Worm (Caenorhabditis elegans) whole organism, L3 larva: ENCODE data around the gene C08A9.10.

ENCODE experiments used
- R02D3.7 ChIP-seq: fragments of 150-350 bp; optimal IDR thresholded peaks from 2 replicates; lab custom pipeline; 2014; ENCODE audit warnings: missing biosample characterization, missing genetic modification characterization
- ZK546.5 ChIP-seq: sonication (generic microtip); optimal IDR thresholded peaks from 2 replicates; lab custom pipeline; 2017; ENCODE audit warnings: missing biosample characterization, missing genetic modification characterization
- aly-2 ChIP-seq: fragments of 150-350 bp; optimal IDR thresholded peaks from 2 replicates; lab custom pipeline; 2014; ENCODE audit warnings: missing biosample characterization, missing genetic modification characterization
- ama-1 ChIP-seq: fragments of 150-350 bp; optimal IDR thresholded peaks from 2 replicates; lab custom pipeline; 2018
- ceh-28 ChIP-seq: fragments of 150-350 bp; optimal IDR thresholded peaks from 2 replicates; lab custom pipeline; 2014; ENCODE audit warnings: missing biosample characterization, missing genetic modification reagents, missing genetic modification characterization
- ceh-82 ChIP-seq: fragments of 150-350 bp; optimal IDR thresholded peaks from 2 replicates; lab custom pipeline; 2014; ENCODE audit warnings: missing biosample characterization, missing genetic modification characterization
- ceh-9 ChIP-seq: sonication (generic microtip); optimal IDR thresholded peaks from 2 replicates; lab custom pipeline; 2018; ENCODE audit warnings: missing biosample characterization, missing genetic modification characterization
- daf-12 ChIP-seq: fragments of 150-350 bp; optimal IDR thresholded peaks from 2 replicates; lab custom pipeline; 2014; ENCODE audit warnings: missing biosample characterization, missing genetic modification reagents, missing genetic modification characterization
- egl-27 ChIP-seq: sonication (generic microtip); optimal IDR thresholded peaks from 4 replicates; lab custom pipeline; 2017; ENCODE audit warnings: missing biosample characterization, missing genetic modification reagents, missing genetic modification characterization
- egl-5 ChIP-seq: fragments of 150-350 bp; optimal IDR thresholded peaks from 2 replicates; lab custom pipeline; 2017; ENCODE audit warnings: missing biosample characterization, missing genetic modification reagents, missing genetic modification characterization, inconsistent platforms
- elt-1 ChIP-seq: fragments of 150-350 bp; optimal IDR thresholded peaks from 2 replicates; lab custom pipeline; 2014; ENCODE audit warnings: missing biosample characterization, missing genetic modification characterization
- elt-2 ChIP-seq: sonication (generic microtip); optimal IDR thresholded peaks from 2 replicates; lab custom pipeline; 2016; ENCODE audit warnings: missing genetic modification reagents, mild to moderate bottlenecking, missing genetic modification characterization, missing compliant biosample characterization
- elt-3 ChIP-seq, 3 experiments: fragments of 150-350 bp in 1 of 3; sonication (generic microtip) in 2 of 3; optimal IDR thresholded peaks; 2 replicates in 2 of 3; 4 replicates in 1 of 3; lab custom pipeline; 2014 to 2017; ENCODE audit warnings: missing biosample characterization in 3 of 3, missing genetic modification characterization in 3 of 3
- fkh-10 ChIP-seq: sonication (generic microtip); optimal IDR thresholded peaks from 2 replicates; lab custom pipeline; 2017; ENCODE audit warnings: missing biosample characterization, missing genetic modification reagents, missing genetic modification characterization
- fkh-2 ChIP-seq: fragments of 150-350 bp; optimal IDR thresholded peaks from 2 replicates; lab custom pipeline; 2014; ENCODE audit warnings: missing biosample characterization, missing genetic modification reagents, missing genetic modification characterization
- fos-1 ChIP-seq: fragments of 150-350 bp; optimal IDR thresholded peaks from 2 replicates; lab custom pipeline; 2014; ENCODE audit warnings: missing biosample characterization, missing genetic modification characterization
- hmg-11 ChIP-seq: sonication (generic microtip); optimal IDR thresholded peaks from 2 replicates; lab custom pipeline; 2016; ENCODE audit warnings: missing genetic modification characterization, missing compliant biosample characterization
- jun-1 ChIP-seq: fragments of 150-350 bp; optimal IDR thresholded peaks from 2 replicates; lab custom pipeline; 2014; ENCODE audit warnings: missing biosample characterization, missing genetic modification reagents, missing genetic modification characterization
- lin-15B ChIP-seq: fragments of 150-350 bp; optimal IDR thresholded peaks from 2 replicates; lab custom pipeline; 2014; ENCODE audit warnings: missing biosample characterization, missing genetic modification characterization
- lsy-12 ChIP-seq: sonication (generic microtip); optimal IDR thresholded peaks from 2 replicates; lab custom pipeline; 2016; ENCODE audit warnings: mild to moderate bottlenecking, missing genetic modification characterization, missing compliant biosample characterization
- mdl-1 ChIP-seq: fragments of 150-350 bp; optimal IDR thresholded peaks from 2 replicates; lab custom pipeline; 2014; ENCODE audit warnings: missing biosample characterization, missing genetic modification characterization
- mml-1 ChIP-seq: fragments of 150-350 bp; sonication (generic microtip); optimal IDR thresholded peaks from 3 replicates; lab custom pipeline; 2014; ENCODE audit warnings: missing biosample characterization, missing genetic modification characterization
- nfya-1 ChIP-seq: sonication (generic microtip); optimal IDR thresholded peaks from 2 replicates; lab custom pipeline; 2017; ENCODE audit warnings: missing genetic modification characterization, mild to moderate bottlenecking, missing compliant biosample characterization, antibody characterized with exemption, moderate library complexity; ENCODE audit not compliant: insufficient read depth
- nhr-11 ChIP-seq: fragments of 150-350 bp; optimal IDR thresholded peaks from 2 replicates; lab custom pipeline; 2014; ENCODE audit warnings: missing biosample characterization, missing genetic modification characterization
- nhr-12 ChIP-seq: fragments of 150-350 bp; optimal IDR thresholded peaks from 2 replicates; lab custom pipeline; 2014; ENCODE audit warnings: missing biosample characterization, missing genetic modification characterization
- nhr-23 ChIP-seq: fragments of 150-350 bp; optimal IDR thresholded peaks from 2 replicates; lab custom pipeline; 2014; ENCODE audit warnings: missing biosample characterization, missing genetic modification reagents, missing genetic modification characterization
- nhr-237 ChIP-seq: fragments of 150-350 bp; optimal IDR thresholded peaks from 2 replicates; lab custom pipeline; 2014; ENCODE audit warnings: missing biosample characterization, missing genetic modification characterization
- nhr-25 ChIP-seq: sonication (generic microtip); optimal IDR thresholded peaks from 2 replicates; lab custom pipeline; 2017; ENCODE audit warnings: missing biosample characterization, missing genetic modification characterization
- nhr-28 ChIP-seq: fragments of 150-350 bp; optimal IDR thresholded peaks from 2 replicates; lab custom pipeline; 2014; ENCODE audit warnings: missing biosample characterization, missing genetic modification characterization
- nhr-76 ChIP-seq: fragments of 150-350 bp; sonication (generic microtip); optimal IDR thresholded peaks from 5 replicates; lab custom pipeline; 2014; ENCODE audit warnings: missing biosample characterization, missing genetic modification characterization
- nhr-77 ChIP-seq: fragments of 150-350 bp; optimal IDR thresholded peaks from 2 replicates; lab custom pipeline; 2014; ENCODE audit warnings: missing biosample characterization, missing genetic modification characterization
- pha-4 ChIP-seq: fragments of 150-350 bp; optimal IDR thresholded peaks from 2 replicates; lab custom pipeline; 2014; ENCODE audit warnings: missing biosample characterization, missing genetic modification reagents, missing genetic modification characterization
- pqm-1 ChIP-seq: fragments of 150-350 bp; optimal IDR thresholded peaks from 2 replicates; lab custom pipeline; 2017; ENCODE audit warnings: missing biosample characterization, missing genetic modification characterization, inconsistent platforms
- sea-2 ChIP-seq: fragments of 150-350 bp; sonication (generic microtip); optimal IDR thresholded peaks from 4 replicates; lab custom pipeline; 2014; ENCODE audit warnings: missing biosample characterization, missing genetic modification reagents, missing genetic modification characterization
- skn-1 ChIP-seq: fragments of 150-350 bp; optimal IDR thresholded peaks from 2 replicates; lab custom pipeline; 2014; ENCODE audit warnings: missing biosample characterization, missing genetic modification characterization
- snpc-4 ChIP-seq: fragments of 150-350 bp; optimal IDR thresholded peaks from 2 replicates; lab custom pipeline; 2014; ENCODE audit warnings: missing biosample characterization, missing genetic modification characterization
- tbx-2 ChIP-seq: sonication (generic microtip); optimal IDR thresholded peaks from 2 replicates; lab custom pipeline; 2016; ENCODE audit warnings: mild to moderate bottlenecking, missing genetic modification characterization, missing compliant biosample characterization
- unc-39 ChIP-seq: sonication (generic microtip); optimal IDR thresholded peaks from 4 replicates; lab custom pipeline; 2017; ENCODE audit warnings: missing biosample characterization, missing genetic modification characterization
- unc-62 ChIP-seq: fragments of 150-350 bp; sonication (generic microtip); optimal IDR thresholded peaks from 4 replicates; lab custom pipeline; 2014; ENCODE audit warnings: missing biosample characterization, missing genetic modification reagents, missing genetic modification characterization
- ztf-11 ChIP-seq: fragments of 150-350 bp; optimal IDR thresholded peaks from 2 replicates; lab custom pipeline; 2014; ENCODE audit warnings: missing biosample characterization, missing genetic modification characterization
- ztf-4 ChIP-seq: fragments of 150-350 bp; optimal IDR thresholded peaks from 2 replicates; lab custom pipeline; 2014; ENCODE audit warnings: missing biosample characterization, missing genetic modification characterization

Gene C08A9.10

DNA sequence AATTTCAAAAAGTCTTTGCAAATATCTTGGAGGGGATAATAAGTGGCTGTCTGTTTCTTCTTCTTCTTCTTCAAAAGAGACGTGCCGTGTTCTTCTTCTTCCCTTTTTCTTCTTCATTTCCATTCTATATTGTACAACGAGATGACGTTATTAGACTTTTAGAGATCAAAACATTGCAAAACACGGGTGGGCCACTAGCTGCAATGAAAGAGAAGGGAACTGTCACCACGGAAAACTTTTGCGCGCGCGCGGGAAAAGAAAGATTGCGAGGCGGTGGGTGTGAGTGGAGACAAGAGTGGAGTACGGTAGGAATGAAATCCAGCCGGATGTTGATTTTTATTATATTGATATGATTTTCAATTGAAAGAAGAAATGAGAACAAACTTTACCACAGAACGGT, 26.9 kb upstream of the C08A9.10 start:
- TF ChIP-seq lin-15B (tag; lab: Kevin White, UChicago) (peak; percentile 29), nhr-23 (tag; lab: Kevin White, UChicago) (peak; percentile 4), R02D3.7 (no peak), ZK546.5 (tag; lab: Kevin White, UChicago) (no peak)

- TF ChIP-seq elt-1 (tag; lab: Kevin White, UChicago) (no peak), nfya-1 (tag; lab: Kevin White, UChicago) (no peak), nhr-23 (tag; lab: Kevin White, UChicago) (no peak), ztf-4 (tag; lab: Kevin White, UChicago) (no peak), nhr-25 (no peak), pha-4 (tag; lab: Kevin White, UChicago) (no peak), nhr-77 (tag; lab: Kevin White, UChicago) (no peak), tbx-2 (tag; lab: Kevin White, UChicago) (no peak), R02D3.7 (no peak), ceh-82 (tag; lab: Kevin White, UChicago) (no peak), ama-1 (lab: Kevin White, UChicago) (no peak), snpc-4 (tag; lab: Kevin White, UChicago) (no peak), unc-62 (no peak), hmg-11 (tag; lab: Kevin White, UChicago) (no peak), skn-1 (tag; lab: Kevin White, UChicago) (no peak)
Measured at ce11 chrX:17055481-17055835, 25.5 kb upstream of the C08A9.10 start, which contains the start of gene gcy-11. gcy-11 (minus strand) TSS chrX:17055581.

DNA sequence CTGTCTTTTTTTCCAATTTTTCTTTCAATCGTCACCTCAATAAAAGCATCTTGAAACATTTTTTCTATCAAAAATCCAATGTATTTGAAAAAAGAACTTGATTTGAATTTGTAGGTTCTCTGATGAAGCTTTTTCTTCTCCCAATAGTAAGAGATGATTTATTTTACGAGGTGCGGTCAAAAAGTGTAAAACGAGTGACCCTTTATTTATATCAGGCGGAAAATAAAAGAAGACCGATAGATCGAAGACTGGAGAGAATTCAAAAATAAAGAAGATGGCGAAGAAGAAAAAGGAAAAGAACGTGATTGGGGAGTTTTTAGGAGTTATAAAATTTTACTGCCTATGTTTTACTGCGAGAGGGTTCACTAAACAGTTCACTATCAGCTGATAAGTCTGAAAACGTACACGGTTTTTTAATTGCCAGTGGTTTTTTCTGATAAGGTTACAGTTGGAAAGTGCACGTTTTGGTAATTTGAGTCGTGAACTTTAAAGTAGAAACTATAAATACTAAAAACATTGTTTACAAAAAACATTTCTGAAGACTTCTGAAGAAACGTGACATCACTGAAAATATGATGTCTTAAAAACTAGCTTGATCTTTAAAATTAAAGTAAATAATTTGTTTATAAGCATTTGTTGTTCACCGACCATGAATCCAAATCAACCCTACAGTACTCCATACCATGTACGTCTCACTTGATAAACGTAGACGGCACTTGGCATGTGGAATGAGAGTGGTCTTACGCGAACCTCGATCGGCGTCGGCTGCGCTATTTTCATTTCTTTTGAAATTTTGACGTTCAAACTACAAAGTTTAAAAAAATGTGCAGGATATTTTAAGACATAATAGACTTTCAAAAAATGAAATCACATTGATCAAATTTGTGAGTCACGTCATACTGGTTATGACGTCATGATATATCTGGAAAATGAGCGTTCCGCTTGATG, 24.9 kb upstream of the C08A9.10 start:
- no peak for TF ChIP-seq nhr-11
- no peak for TF ChIP-seq skn-1 (tag; lab: Kevin White, UChicago)
- TF ChIP-seq daf-12 (tag; lab: Kevin White, UChicago): no peak
- TF ChIP-seq mdl-1: no peak
- TF ChIP-seq nhr-76: no peak
- TF ChIP-seq ceh-82 (tag; lab: Kevin White, UChicago): no peak
- TF ChIP-seq mml-1 (tag; lab: Kevin White, UChicago): no peak
- TF ChIP-seq ztf-11 (tag; lab: Kevin White, UChicago): no peak
- TF ChIP-seq lin-15B (tag; lab: Kevin White, UChicago): no peak
- TF ChIP-seq elt-3 (tag; optimal IDR thresholded peaks at IDR 0.05; lab: Kevin White, UChicago): no peak
- TF ChIP-seq fkh-10 (GFP tag; lab: Kevin White, UChicago): no peak
- TF ChIP-seq nhr-12 (tag; lab: Kevin White, UChicago): no peak
- peak; percentile 39 for TF ChIP-seq ama-1 (lab: Kevin White, UChicago)
- TF ChIP-seq hmg-11 (tag; lab: Kevin White, UChicago): no peak
- no peak for TF ChIP-seq egl-5 (tag; lab: Kevin White, UChicago)
- no peak for TF ChIP-seq ceh-9 (tag; lab: Kevin White, UChicago)
- no peak for TF ChIP-seq sea-2 (GFP tag; lab: Kevin White, UChicago)
- no peak for TF ChIP-seq ceh-28
- TF ChIP-seq snpc-4 (tag; lab: Kevin White, UChicago): peak; percentile 37
- no peak for TF ChIP-seq nhr-77 (tag; lab: Kevin White, UChicago)
- TF ChIP-seq pha-4 (tag; lab: Kevin White, UChicago): no peak
- no peak for TF ChIP-seq tbx-2 (tag; lab: Kevin White, UChicago)
- no peak for TF ChIP-seq lsy-12 (tag; lab: Kevin White, UChicago)
- TF ChIP-seq nhr-237: no peak
- TF ChIP-seq elt-2: peak; percentile 78
- no peak for TF ChIP-seq fos-1 (tag; lab: Kevin White, UChicago)
- TF ChIP-seq jun-1: no peak
- peak; percentile 69 for TF ChIP-seq pqm-1
- TF ChIP-seq nhr-28 (tag; lab: Kevin White, UChicago): no peak
- TF ChIP-seq aly-2 (tag; lab: Kevin White, UChicago): no peak
- no peak for TF ChIP-seq ZK546.5 (tag; lab: Kevin White, UChicago)
- TF ChIP-seq egl-27 (tag; lab: Kevin White, UChicago): no peak
- TF ChIP-seq unc-39: no peak
- TF ChIP-seq nhr-25: no peak
- peak; percentile 54 for TF ChIP-seq ztf-4 (tag; lab: Kevin White, UChicago)
- TF ChIP-seq fkh-2 (tag; lab: Kevin White, UChicago): no peak
- TF ChIP-seq, all 47 proteins: peak for 5
